Fruit fly (Drosophila melanogaster) whole organism, pupa: ENCODE results near the gene M1BP.
A peak's percentile ranks its signal among the peaks of the same experiment; 100 is the strongest.

Experiments
- CG10348 ChIP-seq: fragments of 200-800 bp; sonication (Bioruptor generic); IDR thresholded peaks from 2 replicates; pipeline ENCODE4 v1.3.6; 2022; ENCODE audit warnings: missing biosample characterization, missing genetic modification characterization
- CG12605 ChIP-seq: fragments of 200-800 bp; sonication (Bioruptor generic); IDR thresholded peaks from 2 replicates; pipeline ENCODE4 v1.3.6; 2022; ENCODE audit warnings: missing biosample characterization, missing genetic modification characterization
- CG13204 ChIP-seq: fragments of 200-800 bp; sonication (Bioruptor generic); optimal IDR thresholded peaks from 2 replicates; lab custom pipeline; 2018; ENCODE audit warnings: missing biosample characterization, mild to moderate bottlenecking, missing genetic modification characterization, moderate library complexity
- CG14655 ChIP-seq: fragments of 200-800 bp; sonication (Bioruptor generic); optimal IDR thresholded peaks from 3 replicates; lab custom pipeline; 2017; ENCODE audit warnings: mild to moderate bottlenecking, missing biosample characterization, missing genetic modification reagents, missing genetic modification characterization
- CG15710 ChIP-seq: fragments of 200-800 bp; sonication (Bioruptor generic); optimal IDR thresholded peaks from 2 replicates; lab custom pipeline; 2018; ENCODE audit warnings: missing biosample characterization, mild to moderate bottlenecking, missing genetic modification characterization, moderate library complexity
- CG17806 ChIP-seq: fragments of 200-800 bp; sonication (Bioruptor generic); optimal IDR thresholded peaks from 2 replicates; lab custom pipeline; 2018; ENCODE audit warnings: missing biosample characterization, mild to moderate bottlenecking, missing genetic modification characterization, moderate library complexity
- CG32121 ChIP-seq: fragments of 200-800 bp; sonication (Bioruptor generic); IDR thresholded peaks from 2 replicates; pipeline ENCODE4 v1.3.6; 2022; ENCODE audit warnings: missing biosample characterization, missing genetic modification characterization
- CG34367 ChIP-seq: fragments of 200-800 bp; sonication (Bioruptor generic); optimal IDR thresholded peaks from 2 replicates; lab custom pipeline; 2018; ENCODE audit warnings: missing biosample characterization, mild to moderate bottlenecking, missing genetic modification characterization
- CG4496 ChIP-seq: fragments of 200-800 bp; sonication (Bioruptor generic); IDR thresholded peaks from 3 replicates; pipeline ENCODE4 v1.3.6; 2022; ENCODE audit warnings: missing biosample characterization, missing genetic modification characterization
- CG8159 ChIP-seq: fragments of 200-800 bp; sonication (Bioruptor generic); optimal IDR thresholded peaks from 3 replicates; lab custom pipeline; 2018; ENCODE audit warnings: missing biosample characterization, mild to moderate bottlenecking, missing genetic modification characterization, moderate library complexity
- CG8301 ChIP-seq: fragments of 200-800 bp; sonication (Bioruptor generic); optimal IDR thresholded peaks from 2 replicates; lab custom pipeline; 2018; ENCODE audit warnings: missing biosample characterization, mild to moderate bottlenecking, missing genetic modification characterization
- CG9948 ChIP-seq: fragments of 200-800 bp; sonication (Bioruptor generic); optimal IDR thresholded peaks from 2 replicates; lab custom pipeline; 2018; ENCODE audit warnings: missing biosample characterization, mild to moderate bottlenecking, missing genetic modification characterization, moderate library complexity
- D1 ChIP-seq: fragments of 200-800 bp; sonication (Bioruptor generic); optimal IDR thresholded peaks from 2 replicates; lab custom pipeline; 2018; ENCODE audit warnings: missing biosample characterization, mild to moderate bottlenecking, missing genetic modification characterization, moderate library complexity
- EcR ChIP-seq: fragments of 200-800 bp; sonication (Bioruptor generic); optimal IDR thresholded peaks from 3 replicates; lab custom pipeline; 2019; ENCODE audit warnings: missing biosample characterization, missing genetic modification characterization, mild to moderate bottlenecking, moderate library complexity, missing genetic modification reagents
- Ets98B ChIP-seq: fragments of 200-800 bp; sonication (Bioruptor generic); IDR thresholded peaks from 2 replicates; pipeline ENCODE4 v1.3.6; 2022; ENCODE audit warnings: missing biosample characterization, missing genetic modification characterization
- Pif1A ChIP-seq: fragments of 200-800 bp; sonication (Bioruptor generic); optimal IDR thresholded peaks from 3 replicates; lab custom pipeline; 2016; ENCODE audit warnings: missing biosample characterization, missing genetic modification characterization
- Pif1B ChIP-seq: fragments of 200-800 bp; sonication (Bioruptor generic); optimal IDR thresholded peaks from 3 replicates; lab custom pipeline; 2016; ENCODE audit warnings: missing biosample characterization, missing genetic modification characterization
- Snoo ChIP-seq: fragments of 200-800 bp; sonication (Bioruptor generic); optimal IDR thresholded peaks from 3 replicates; lab custom pipeline; 2017; ENCODE audit warnings: missing biosample characterization, mild to moderate bottlenecking, missing genetic modification characterization, inconsistent platforms
- fd96Ca ChIP-seq: fragments of 200-800 bp; sonication (Bioruptor generic); IDR thresholded peaks from 3 replicates; pipeline ENCODE4 v1.3.6; 2022; ENCODE audit warnings: missing biosample characterization, missing genetic modification characterization
- gl ChIP-seq: fragments of 200-800 bp; sonication (Bioruptor generic); optimal IDR thresholded peaks from 2 replicates; lab custom pipeline; 2018; ENCODE audit warnings: missing biosample characterization, mild to moderate bottlenecking, missing genetic modification characterization
- rn ChIP-seq: fragments of 200-800 bp; sonication (Bioruptor generic); IDR thresholded peaks from 2 replicates; pipeline ENCODE4 v1.3.6; 2022; ENCODE audit warnings: missing biosample characterization, missing genetic modification characterization

The M1BP gene

DNA sequence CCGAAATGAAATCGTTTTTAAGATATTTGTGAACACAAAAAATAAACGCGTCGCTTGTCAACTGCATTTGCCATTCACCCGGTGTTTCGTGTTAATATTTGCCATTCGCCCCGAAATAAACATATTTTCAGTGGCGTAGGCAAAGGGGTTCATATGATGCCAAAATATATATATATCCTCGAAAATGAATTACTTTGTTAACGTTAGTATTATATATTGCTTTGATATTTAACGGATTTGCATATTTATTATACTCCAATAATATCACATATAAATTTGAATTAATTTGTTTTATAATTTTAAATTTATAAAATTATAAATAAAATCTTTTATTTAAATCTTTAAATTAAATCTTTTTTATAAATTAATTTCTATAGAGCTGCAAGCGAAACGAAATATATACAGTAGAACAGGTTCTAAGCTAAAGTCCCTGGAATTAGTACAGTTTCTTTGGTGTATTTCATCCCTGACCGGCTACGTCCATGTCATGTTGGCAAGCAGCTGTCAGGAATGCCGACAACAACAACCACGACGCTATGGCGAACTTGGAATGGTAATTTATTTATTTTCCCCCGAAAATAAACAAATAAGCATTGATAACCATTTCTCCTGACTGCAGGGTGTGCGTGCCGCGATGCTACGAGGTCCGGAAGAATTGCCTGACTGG, at the start of gene M1BP, which contains the start of gene CG8202:
TSS of gene M1BP (minus strand) at position 102 of the 667 bp plus-strand sequence.
TSS of gene CG8202 (plus strand) at position 495 of the 667 bp plus-strand sequence.
- TF ChIP-seq rn (GFP tag; lab: Robert Waterston, UW) (no peak), CG14655 (GFP tag; lab: Kevin White, UChicago) (no peak), CG34367 (peak; percentile 72), CG12605 (GFP tag; lab: Robert Waterston, UW) (0 out of 2 replicates have a peak, but pooled peaks have one; percentile 31), CG4496 (peak; percentile 68), CG9948 (tag; lab: Kevin White, UChicago) (peak; percentile 85), Ets98B (GFP tag; lab: Robert Waterston, UW) (peak; percentile 54; the same call in 1 of the 2 replicates), CG8301 (tag; lab: Kevin White, UChicago) (no peak), D1 (tag; lab: Kevin White, UChicago) (no peak), CG32121 (GFP tag; lab: Robert Waterston, UW) (peak; percentile 64), CG8159 (tag; lab: Kevin White, UChicago) (peak; percentile 98), CG13204 (GFP tag; lab: Kevin White, UChicago) (no peak), Snoo (tag; lab: Kevin White, UChicago) (peak; percentile 88), CG17806 (tag; lab: Kevin White, UChicago) (peak; percentile 73), gl (no peak), CG15710 (tag; lab: Kevin White, UChicago) (peak; percentile 88), Pif1A (no peak), Pif1B (no peak), fd96Ca (GFP tag; lab: Robert Waterston, UW) (peak; percentile 63; the same call in 2 of the 3 replicates), EcR (no peak), CG10348 (GFP tag; lab: Robert Waterston, UW) (no peak)

DNA sequence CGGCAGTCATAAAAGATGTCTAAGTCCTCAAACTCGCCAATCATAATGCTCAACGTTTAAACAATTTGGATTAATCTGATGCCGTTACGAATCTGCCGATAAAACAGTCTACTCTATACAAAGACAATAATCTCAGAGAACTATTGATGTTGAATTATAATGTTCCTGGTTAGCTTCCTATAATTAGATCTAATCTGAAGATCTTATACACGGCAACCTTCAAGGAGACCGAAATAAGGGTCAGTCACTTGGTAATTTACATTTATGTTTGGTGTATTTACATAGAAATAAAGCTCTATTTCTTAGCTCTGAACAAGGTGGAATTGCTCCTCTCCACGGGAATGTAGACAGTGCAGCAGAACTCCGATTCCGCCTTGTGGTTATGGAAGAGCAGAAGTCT, 49.2 kb upstream of the M1BP start, which contains the start of gene CG33189:
TSS of gene CG33189 (minus strand) at position 101 of the 400 bp plus-strand sequence.
- TF ChIP-seq CG9948 (tag; lab: Kevin White, UChicago) (no peak), CG34367 (no peak), CG14655 (GFP tag; lab: Kevin White, UChicago) (no peak), CG8301 (tag; lab: Kevin White, UChicago) (no peak), fd96Ca (GFP tag; lab: Robert Waterston, UW) (no peak), Pif1A (no peak), D1 (tag; lab: Kevin White, UChicago) (no peak), gl (no peak), CG32121 (GFP tag; lab: Robert Waterston, UW) (no peak), Pif1B (no peak), rn (GFP tag; lab: Robert Waterston, UW) (no peak), EcR (no peak), CG15710 (tag; lab: Kevin White, UChicago) (no peak), CG12605 (GFP tag; lab: Robert Waterston, UW) (no peak), Ets98B (GFP tag; lab: Robert Waterston, UW) (no peak), CG8159 (tag; lab: Kevin White, UChicago) (no peak), CG4496 (no peak), CG17806 (tag; lab: Kevin White, UChicago) (no peak)

DNA sequence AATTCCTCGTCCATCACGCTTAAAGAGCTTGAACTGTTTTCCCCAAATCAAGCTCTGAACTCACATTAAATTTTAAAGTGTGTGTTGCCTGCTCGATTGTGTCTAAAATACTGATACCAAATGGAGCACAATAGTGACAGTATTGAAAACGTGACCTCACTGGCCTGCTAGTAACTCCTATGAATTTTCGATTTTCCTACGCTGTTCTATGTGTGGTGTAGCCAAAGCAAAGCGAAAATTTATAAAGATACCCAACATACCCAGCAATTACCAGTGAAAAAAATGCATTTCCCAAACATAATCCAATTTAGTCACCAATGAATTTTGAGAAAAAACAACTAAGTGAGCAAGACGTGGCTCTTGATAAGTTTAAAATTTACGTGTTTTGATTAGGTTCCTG, 48.3 kb upstream of the M1BP start, which contains the start of gene CG33191:
TSS of gene CG33191 (minus strand) at position 101 of the 400 bp plus-strand sequence.
- TF ChIP-seq CG8159 (tag; lab: Kevin White, UChicago) (no peak), Snoo (tag; lab: Kevin White, UChicago) (no peak), D1 (tag; lab: Kevin White, UChicago) (no peak)

DNA sequence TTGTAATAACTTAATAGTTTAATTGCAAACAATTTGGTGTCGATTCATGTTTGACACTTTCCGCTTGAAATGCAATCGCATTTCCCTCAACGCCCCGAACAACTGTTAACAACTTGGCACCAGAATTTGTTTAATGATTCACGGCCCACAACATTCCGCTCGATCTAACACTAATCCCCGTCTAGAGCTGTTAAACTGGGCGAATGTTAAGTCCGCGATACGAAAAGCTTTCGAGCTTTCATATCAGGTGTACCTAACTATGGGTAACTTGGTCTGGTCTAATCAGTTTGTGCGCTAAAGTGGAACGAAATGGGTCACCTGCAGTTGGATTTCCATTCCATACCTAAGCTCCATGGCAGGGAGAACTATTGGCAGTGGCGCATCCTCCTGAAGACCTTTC, 41.6 kb upstream of the M1BP start, which contains the start of gene CG34301:
TSS of gene CG34301 (plus strand) at position 301 of the 400 bp plus-strand sequence.
- TF ChIP-seq D1 (tag; lab: Kevin White, UChicago) = no peak
- no peak for TF ChIP-seq rn (GFP tag; lab: Robert Waterston, UW)
- TF ChIP-seq CG14655 (GFP tag; lab: Kevin White, UChicago) = no peak
- TF ChIP-seq CG17806 (tag; lab: Kevin White, UChicago) = no peak
- TF ChIP-seq CG9948 (tag; lab: Kevin White, UChicago) = no peak
- no peak for TF ChIP-seq CG34367
- TF ChIP-seq EcR = no peak
- no peak for TF ChIP-seq CG10348 (GFP tag; lab: Robert Waterston, UW)
- no peak for TF ChIP-seq CG4496
- TF ChIP-seq Ets98B (GFP tag; lab: Robert Waterston, UW) = no peak
- TF ChIP-seq gl = no peak
- no peak for TF ChIP-seq CG8159 (tag; lab: Kevin White, UChicago)
- TF ChIP-seq CG15710 (tag; lab: Kevin White, UChicago) = no peak
- no peak for TF ChIP-seq CG13204 (GFP tag; lab: Kevin White, UChicago)
- TF ChIP-seq fd96Ca (GFP tag; lab: Robert Waterston, UW) = no peak
- TF ChIP-seq Pif1A = no peak
- no peak for TF ChIP-seq CG32121 (GFP tag; lab: Robert Waterston, UW)
- TF ChIP-seq Snoo (tag; lab: Kevin White, UChicago) = no peak
- no peak for TF ChIP-seq Pif1B

DNA sequence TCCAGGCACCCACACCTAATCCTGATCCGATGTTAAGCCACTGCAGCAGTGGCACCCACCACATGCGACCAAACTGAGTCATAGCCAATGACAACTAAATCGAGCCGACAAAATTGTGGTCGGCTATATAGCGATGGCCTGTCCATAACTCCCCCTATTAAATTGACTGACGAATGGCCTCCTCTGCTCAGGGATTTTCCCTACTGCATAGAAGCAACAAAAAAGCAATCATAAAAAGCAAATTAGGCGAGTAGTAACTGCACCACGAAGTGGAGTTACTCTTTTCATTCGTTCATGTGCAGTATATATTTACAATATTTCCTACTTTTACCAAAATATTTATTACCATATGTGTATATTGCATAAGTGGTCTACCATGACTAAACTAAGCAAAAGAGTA, 41.1 kb upstream of the M1BP start, which contains the start of gene CG13318:
TSS of gene CG13318 (minus strand) at position 101 of the 400 bp plus-strand sequence.
- TF ChIP-seq CG4496 = no peak
- no peak for TF ChIP-seq CG8301 (tag; lab: Kevin White, UChicago)
- no peak for TF ChIP-seq rn (GFP tag; lab: Robert Waterston, UW)
- TF ChIP-seq CG34367 = no peak

DNA sequence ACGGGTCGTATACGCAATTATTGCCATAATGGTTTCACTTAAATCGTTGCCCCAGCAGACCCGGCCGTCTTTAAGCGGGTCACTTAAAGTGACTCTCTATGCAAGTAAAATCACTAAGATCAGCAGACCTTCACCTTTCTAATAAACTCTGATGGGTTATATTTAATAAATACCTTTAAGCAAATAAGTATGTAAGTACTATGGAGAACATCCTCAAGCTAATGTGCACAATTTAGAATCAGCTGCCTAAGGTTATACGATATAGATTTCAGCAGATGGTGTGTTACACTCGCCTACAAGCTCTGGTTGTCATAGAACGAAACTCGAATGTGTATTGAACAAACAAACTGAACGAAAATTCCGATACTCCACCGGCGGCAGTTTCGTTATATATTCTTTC, 37.6 kb upstream of the M1BP start, which contains the start of gene CG8236:
TSS of gene CG8236 (plus strand) at position 301 of the 400 bp plus-strand sequence.
- TF ChIP-seq Ets98B (GFP tag; lab: Robert Waterston, UW) (no peak), CG4496 (no peak), CG17806 (tag; lab: Kevin White, UChicago) (no peak)
